Fruit fly (Drosophila melanogaster) Kc167 (cell line): ENCODE measurements around the gene TotB.

Source experiments
- Myc ChIP-seq: fragments of >200 bp; optimal IDR thresholded peaks from 2 replicates; lab custom pipeline; 2017; ENCODE audit warnings: missing external identifiers
- Sin3A ChIP-seq: fragments of >200 bp; optimal IDR thresholded peaks from 2 replicates; lab custom pipeline; 2018; ENCODE audit warnings: missing external identifiers
- h ChIP-seq: fragments of >200 bp; optimal IDR thresholded peaks from 3 replicates; lab custom pipeline; 2018; ENCODE audit warnings: missing external identifiers
- insv ChIP-seq: fragments of >200 bp; optimal IDR thresholded peaks from 3 replicates; lab custom pipeline; 2018; ENCODE audit warnings: missing external identifiers
- psq ChIP-seq: fragments of >200 bp; optimal IDR thresholded peaks from 2 replicates; lab custom pipeline; 2017; ENCODE audit warnings: missing external identifiers
- ttk ChIP-seq: sonication (Bioruptor generic); optimal IDR thresholded peaks from 2 replicates; lab custom pipeline; 2017; ENCODE audit warnings: missing external identifiers

The TotB gene

DNA sequence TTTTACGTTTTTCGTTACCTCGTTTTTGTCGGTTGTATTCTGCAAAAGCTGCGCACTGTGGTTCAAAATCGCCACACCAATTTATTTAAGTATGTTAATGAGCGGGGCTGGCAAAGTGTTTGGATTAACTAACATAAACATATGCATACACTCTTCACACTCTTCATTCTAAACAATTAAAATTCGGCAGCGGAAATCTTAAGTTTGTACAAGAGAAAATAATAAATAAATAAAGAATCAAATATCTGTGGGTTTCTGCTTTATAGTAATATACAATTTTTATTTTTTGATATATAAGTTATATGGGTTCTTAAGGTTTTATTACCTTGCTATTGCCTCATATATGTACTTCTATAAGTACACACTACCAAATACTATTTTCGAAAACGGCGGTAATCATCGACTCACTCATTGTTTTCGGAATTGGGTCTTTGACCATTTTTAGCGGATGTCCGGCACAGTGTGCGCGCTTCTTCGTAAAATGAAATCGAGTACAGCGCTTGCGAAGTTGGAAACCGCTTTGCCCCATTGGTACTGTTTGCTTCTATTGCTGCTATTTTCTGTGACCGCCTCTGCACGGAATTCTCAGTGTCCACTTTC is 37.4 kb upstream of the TotB start:
- TF ChIP-seq psq (lab: Kevin White, UChicago): no peak
- no peak for TF ChIP-seq ttk (lab: Kevin White, UChicago)
- no peak for TF ChIP-seq insv
- no peak for TF ChIP-seq Sin3A (lab: Kevin White, UChicago)
- TF ChIP-seq h: no peak
- TF ChIP-seq Myc (lab: Kevin White, UChicago): no peak

DNA sequence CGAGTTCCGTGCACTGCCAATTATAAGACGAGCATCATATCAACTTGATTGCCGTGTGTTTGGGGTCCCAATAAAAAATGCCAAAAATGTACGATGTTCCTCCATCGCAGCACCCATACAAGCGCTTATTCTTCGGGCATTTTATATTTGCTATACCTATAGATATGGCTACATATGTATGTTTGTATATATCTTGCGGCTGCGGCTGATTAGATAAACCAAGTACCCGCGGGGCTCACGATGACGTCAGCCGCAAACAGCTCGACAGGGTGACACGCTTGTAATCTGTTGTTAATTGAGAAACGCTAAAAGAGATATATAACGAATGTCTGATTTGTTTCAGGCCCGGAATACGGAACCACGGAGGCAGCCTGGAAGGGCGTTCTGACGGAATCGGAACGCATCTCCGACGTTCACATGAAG is 36.5 kb upstream of the TotB start:
- no peak for TF ChIP-seq Myc (lab: Kevin White, UChicago)
- TF ChIP-seq ttk (lab: Kevin White, UChicago): no peak
- TF ChIP-seq psq (lab: Kevin White, UChicago): no peak
- no peak for TF ChIP-seq h
- no peak for TF ChIP-seq Sin3A (lab: Kevin White, UChicago)
- no peak for TF ChIP-seq insv

DNA sequence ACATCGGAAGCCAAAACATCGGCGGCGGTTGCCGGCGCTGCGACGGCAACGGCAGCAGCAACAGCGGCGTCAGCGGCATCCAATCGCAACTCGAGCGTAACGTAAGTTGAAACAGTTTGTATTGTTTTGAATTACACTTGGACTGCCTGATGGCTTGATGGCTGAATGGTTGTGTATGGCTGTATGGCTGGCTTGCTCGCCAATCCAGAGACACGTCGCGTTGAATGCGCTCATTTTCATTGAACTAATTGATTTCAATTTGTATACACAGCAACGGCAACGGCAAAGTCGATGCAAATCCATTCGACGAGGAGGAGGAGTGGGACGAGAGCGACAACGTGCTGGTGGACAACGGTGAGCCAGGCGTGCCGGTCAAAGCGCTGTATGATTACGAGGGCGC is 35.0 kb upstream of the TotB start:
- no peak for TF ChIP-seq insv
- no peak for TF ChIP-seq Myc (lab: Kevin White, UChicago)
- no peak for TF ChIP-seq ttk (lab: Kevin White, UChicago)
- no peak for TF ChIP-seq h
- TF ChIP-seq Sin3A (lab: Kevin White, UChicago): no peak
- TF ChIP-seq psq (lab: Kevin White, UChicago): no peak

DNA sequence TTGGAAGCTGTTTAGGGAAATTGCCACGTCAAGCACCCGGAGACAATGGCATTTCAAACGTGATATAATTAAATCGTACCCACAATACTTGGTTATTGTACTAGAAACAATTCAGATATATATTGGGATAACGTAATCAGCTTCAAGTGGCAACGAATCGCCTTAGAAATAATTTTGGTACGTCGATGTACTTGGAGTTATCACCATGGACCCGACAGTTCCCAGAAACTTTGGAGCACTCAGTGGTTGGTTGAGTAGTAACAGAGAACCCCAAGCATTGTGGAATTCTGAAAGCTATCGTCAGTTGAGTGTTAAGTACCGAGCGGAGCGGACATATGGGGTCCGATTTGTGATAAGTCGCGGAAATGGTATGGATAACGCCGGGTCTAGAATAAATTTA is 31.9 kb upstream of the TotB start, which contains the start of gene CG15695:
Gene CG15695 (plus strand): TSS at position 301 of the 400 bp plus-strand sequence.
- no peak for TF ChIP-seq psq (lab: Kevin White, UChicago)
- TF ChIP-seq Myc (lab: Kevin White, UChicago): no peak
- TF ChIP-seq Sin3A (lab: Kevin White, UChicago): no peak
- TF ChIP-seq h: no peak
- TF ChIP-seq insv: no peak
- no peak for TF ChIP-seq ttk (lab: Kevin White, UChicago)

DNA sequence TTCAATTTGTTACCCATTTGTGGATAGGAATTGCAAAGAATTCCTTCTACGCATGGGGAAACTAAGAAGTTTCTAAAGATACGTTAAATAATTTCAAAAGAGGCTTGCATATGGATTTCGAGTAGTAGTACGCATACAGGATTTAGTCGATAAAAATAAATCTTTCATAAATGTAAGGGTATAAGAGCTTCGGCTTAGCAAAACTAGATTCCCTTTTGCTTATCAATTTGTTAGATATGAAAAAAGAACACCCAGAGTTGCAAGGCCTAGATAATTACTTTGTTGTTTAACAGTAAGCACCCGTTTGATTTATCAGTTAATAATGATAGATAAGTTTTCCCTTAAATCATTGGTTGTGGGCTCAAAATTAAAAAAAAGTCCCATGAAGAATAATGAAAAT is 28.2 kb upstream of the TotB start:
- TF ChIP-seq insv (no peak), h (no peak), psq (lab: Kevin White, UChicago) (no peak), Sin3A (lab: Kevin White, UChicago) (no peak), ttk (lab: Kevin White, UChicago) (no peak), Myc (lab: Kevin White, UChicago) (no peak)

DNA sequence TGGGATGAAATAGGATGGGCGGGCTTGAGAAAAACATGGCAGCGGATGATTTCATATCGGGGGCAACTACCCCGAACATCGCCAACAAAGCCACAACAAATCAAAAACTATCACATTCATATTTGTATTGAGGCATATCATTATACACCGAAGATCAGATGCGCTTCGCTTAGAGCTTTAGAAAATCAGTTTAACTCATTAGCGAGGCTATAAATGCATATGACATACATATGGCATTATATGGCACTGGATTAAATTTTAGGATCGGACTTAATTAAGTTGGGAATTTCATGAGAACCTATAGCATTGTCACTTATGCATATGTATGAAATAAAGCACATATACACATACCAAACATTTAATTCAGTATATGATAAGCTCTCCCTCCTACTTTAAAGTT is 27.4 kb upstream of the TotB start:
- TF ChIP-seq Myc (lab: Kevin White, UChicago) (no peak), ttk (lab: Kevin White, UChicago) (no peak), insv (no peak), Sin3A (lab: Kevin White, UChicago) (no peak), psq (lab: Kevin White, UChicago) (no peak), h (no peak)

DNA sequence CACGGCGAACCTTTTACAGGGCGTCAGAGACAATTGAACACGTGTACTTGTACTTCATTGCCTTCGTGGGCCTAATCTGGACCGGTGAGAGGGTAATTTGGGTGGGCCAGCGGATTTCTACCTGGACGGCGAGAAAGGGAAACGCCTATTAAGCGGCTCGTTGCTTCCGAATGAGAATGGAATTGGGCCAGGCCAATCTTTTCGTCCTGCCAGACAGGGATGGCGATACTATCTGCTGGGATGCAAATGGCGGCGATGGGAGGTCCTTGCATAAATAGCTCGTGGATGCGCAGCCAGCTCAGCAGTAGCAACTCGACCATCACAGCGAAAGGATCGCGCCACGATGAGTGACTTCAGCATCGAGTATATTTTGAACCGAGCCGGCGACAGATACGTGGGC is 27.0 kb upstream of the TotB start, which contains the start of gene CG15696:
Gene CG15696 (plus strand): TSS at position 301 of the 400 bp plus-strand sequence.
- TF ChIP-seq insv: no peak
- no peak for TF ChIP-seq h
- no peak for TF ChIP-seq Sin3A (lab: Kevin White, UChicago)
- no peak for TF ChIP-seq ttk (lab: Kevin White, UChicago)
- TF ChIP-seq Myc (lab: Kevin White, UChicago): no peak
- TF ChIP-seq psq (lab: Kevin White, UChicago): no peak

DNA sequence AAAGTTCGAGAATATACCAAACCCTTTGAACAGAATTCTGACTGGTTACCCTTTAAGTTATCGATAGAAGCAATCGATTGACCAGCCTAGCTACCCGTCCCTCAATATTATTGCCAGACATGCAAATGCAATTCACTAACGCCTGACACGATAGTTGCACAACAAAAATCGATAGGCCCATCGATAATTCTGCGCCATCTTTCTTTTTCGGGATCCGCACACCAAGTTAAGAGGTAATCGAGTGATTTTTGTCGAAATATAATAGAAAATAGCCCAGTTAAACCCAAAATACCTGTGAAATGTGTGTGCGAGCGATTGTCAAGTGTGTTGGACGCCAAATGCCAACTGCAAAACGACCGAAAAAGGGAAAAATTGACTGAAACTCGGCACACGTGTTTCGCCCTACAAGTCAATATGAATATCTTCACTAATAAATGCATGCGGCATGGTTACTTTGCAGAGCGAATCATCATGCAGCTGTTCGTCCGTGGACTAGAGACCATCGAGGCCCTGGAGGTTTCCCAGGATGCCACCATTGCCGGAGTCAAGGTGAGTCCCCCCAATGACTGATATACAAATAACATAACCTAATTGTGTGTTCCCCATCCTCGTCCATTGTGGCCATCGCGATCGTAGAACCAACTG is 23.2 kb upstream of the TotB start, which contains the start of gene RpS30:
Gene RpS30 (plus strand): TSS at position 122 of the 645 bp plus-strand sequence.
- no peak for TF ChIP-seq ttk (lab: Kevin White, UChicago)
- TF ChIP-seq h: no peak
- TF ChIP-seq insv: no peak
- TF ChIP-seq Myc (lab: Kevin White, UChicago): no peak
- TF ChIP-seq psq (lab: Kevin White, UChicago): no peak
- TF ChIP-seq Sin3A (lab: Kevin White, UChicago): no peak

DNA sequence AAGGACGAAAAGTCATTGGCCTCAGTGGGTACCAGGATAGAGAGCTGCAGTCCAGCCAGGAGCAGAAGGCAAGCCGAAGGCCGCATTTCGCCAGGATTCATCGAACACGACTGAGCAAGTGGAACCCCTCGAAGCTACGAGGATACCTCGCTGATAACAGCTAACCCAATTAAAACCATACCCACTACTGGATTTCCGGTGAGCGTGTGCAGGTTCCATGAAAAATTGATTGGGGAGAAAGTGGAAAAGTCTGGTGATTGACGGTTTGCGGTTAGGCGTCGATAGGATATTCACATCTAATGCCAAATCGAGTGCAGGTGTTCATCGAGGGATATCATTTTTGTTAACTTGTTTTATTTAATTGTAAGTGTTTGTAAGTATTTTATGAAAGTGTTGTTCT is 13.9 kb upstream of the TotB start, which contains the start of gene Ir93a:
Gene Ir93a (minus strand): TSS at position 101 of the 400 bp plus-strand sequence.
- TF ChIP-seq Myc (lab: Kevin White, UChicago) (no peak), psq (lab: Kevin White, UChicago) (no peak), h (no peak), ttk (lab: Kevin White, UChicago) (no peak), insv (no peak), Sin3A (lab: Kevin White, UChicago) (no peak)

DNA sequence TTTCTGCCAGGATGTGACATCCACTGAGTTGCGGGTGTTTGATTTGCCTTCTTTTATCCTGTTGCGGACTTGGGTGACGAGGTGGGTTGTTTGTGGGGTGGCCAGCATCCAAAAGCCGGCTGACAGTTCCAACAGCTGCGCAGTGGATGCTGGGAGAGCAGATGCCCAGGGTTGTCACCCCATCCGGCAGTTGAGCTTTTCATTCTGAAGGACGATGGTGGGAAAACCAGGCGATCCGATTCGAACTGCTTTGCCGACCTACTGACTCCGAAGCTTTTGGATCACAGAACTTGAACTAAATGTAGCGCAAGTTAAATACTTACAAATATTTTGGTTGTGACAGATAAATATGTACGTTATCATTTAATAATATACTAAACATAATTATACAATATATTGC is 7.5 kb upstream of the TotB start, which contains the start of gene KaiR1D:
Gene KaiR1D (minus strand): TSS at position 28 of the 400 bp plus-strand sequence.
- TF ChIP-seq insv (no peak), h (no peak), Sin3A (lab: Kevin White, UChicago) (no peak), ttk (lab: Kevin White, UChicago) (no peak)

DNA sequence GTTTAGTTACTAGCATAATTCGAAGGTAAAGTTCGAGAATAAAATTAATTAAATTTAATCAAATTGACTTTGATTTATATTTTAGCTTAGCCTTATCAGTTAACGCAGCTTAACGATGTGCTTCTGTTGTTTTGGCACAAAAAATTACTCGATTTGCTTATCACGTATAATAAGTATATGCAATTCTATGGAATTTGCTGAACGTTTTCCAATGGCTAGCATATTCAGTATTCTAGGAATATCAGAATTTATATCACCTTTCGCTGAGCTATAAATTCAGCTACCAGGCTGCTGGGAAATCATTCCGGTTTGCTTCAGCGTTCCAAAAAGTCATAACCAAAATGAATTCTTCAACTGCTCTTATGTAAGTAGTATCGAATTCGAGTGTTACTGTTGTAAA is 3.0 kb upstream of the TotB start, which contains the start of gene TotA:
Gene TotA (plus strand): TSS at position 301 of the 400 bp plus-strand sequence.
- no peak for TF ChIP-seq Myc (lab: Kevin White, UChicago)
- TF ChIP-seq Sin3A (lab: Kevin White, UChicago): no peak
- no peak for TF ChIP-seq h
- no peak for TF ChIP-seq ttk (lab: Kevin White, UChicago)
- TF ChIP-seq insv: no peak
- TF ChIP-seq psq (lab: Kevin White, UChicago): no peak

DNA sequence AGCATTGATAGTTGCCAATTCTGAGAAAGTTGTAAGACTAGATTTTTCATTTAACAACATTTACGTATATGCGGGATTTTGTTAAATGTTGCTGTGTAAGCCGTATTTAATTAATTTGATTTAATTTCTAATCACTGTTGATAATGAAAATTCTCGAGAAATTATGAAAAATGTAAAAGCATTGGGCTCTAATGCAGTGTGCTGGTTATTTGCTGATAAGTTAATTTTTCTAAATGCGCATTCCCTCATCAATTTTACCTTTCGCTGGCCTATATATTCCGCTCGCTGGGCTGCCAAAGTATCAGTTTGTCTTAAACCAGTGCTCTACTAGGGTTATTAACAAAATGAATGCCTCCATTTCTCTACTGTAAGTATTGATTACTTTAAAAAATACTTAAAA is 1.1 kb upstream of the TotB start, which contains the start of gene TotC:
Gene TotC (plus strand): TSS at position 301 of the 400 bp plus-strand sequence.
- no peak for TF ChIP-seq ttk (lab: Kevin White, UChicago)
- TF ChIP-seq h: no peak
- TF ChIP-seq insv: no peak
- TF ChIP-seq Myc (lab: Kevin White, UChicago): no peak
- TF ChIP-seq psq (lab: Kevin White, UChicago): no peak
- TF ChIP-seq Sin3A (lab: Kevin White, UChicago): no peak
